Fruit fly (Drosophila melanogaster): ENCODE measurements around the gene Rbsn-5.

Gene Rbsn-5

dm6 chr2L:8156682-8157081 lies 3.0 kb upstream of the Rbsn-5 start (continued):
- TF ChIP-seq CG2875 (GFP tag; optimal IDR thresholded peaks at IDR 0.05), result peak; percentile 6
- TF ChIP-seq CG11560 (tag; IDR thresholded peaks at IDR 0.05), result 0 out of 3 replicates have a peak, but pooled peaks have one; percentile 14
- no peak for TF ChIP-seq CG2202 (tag; optimal IDR thresholded peaks at IDR 0.05)
- TF ChIP-seq kni (GFP tag; optimal IDR thresholded peaks at IDR 0.05), result peak; percentile 10
- no peak for TF ChIP-seq sc (optimal IDR thresholded peaks at IDR 0.05)
- peak; percentile 12 for TF ChIP-seq sc (GFP tag; optimal IDR thresholded peaks at IDR 0.05)
- TF ChIP-seq Xrp1 (GFP tag; IDR thresholded peaks at IDR 0.05), result peak; percentile 72
- peak; percentile 69; the same call in 2 of the 3 replicates for TF ChIP-seq CG34422 (GFP tag; IDR thresholded peaks at IDR 0.05)
- peak; percentile 69 for TF ChIP-seq grau (tag; optimal IDR thresholded peaks at IDR 0.05)
- TF ChIP-seq Nf-YB (GFP tag; optimal IDR thresholded peaks at IDR 0.05), result no peak
- no peak for TF ChIP-seq cato (GFP tag; optimal IDR thresholded peaks at IDR 0.05; ENCODE audit: borderline replicate concordance)
- TF ChIP-seq YL-1 (GFP tag; optimal IDR thresholded peaks at IDR 0.05), result peak; percentile 81
- peak; percentile 78 for TF ChIP-seq gro (GFP tag; optimal IDR thresholded peaks at IDR 0.05)
- peak; percentile 64 for TF ChIP-seq Ptx1 (GFP tag; IDR thresholded peaks at IDR 0.05)
- peak; percentile 37 for TF ChIP-seq CG16815 (GFP tag; optimal IDR thresholded peaks at IDR 0.05)
- TF ChIP-seq CG8944 (GFP tag; optimal IDR thresholded peaks at IDR 0.05), result peak; percentile 66
- TF ChIP-seq Dfd (GFP tag; optimal IDR thresholded peaks at IDR 0.05), result no peak
- TF ChIP-seq Deaf1 (tag; optimal IDR thresholded peaks at IDR 0.05), result peak; percentile 15
- TF ChIP-seq shn (GFP tag; optimal IDR thresholded peaks at IDR 0.05), result peak; percentile 62
- TF ChIP-seq Bteb2 (GFP tag; optimal IDR thresholded peaks at IDR 0.05), result peak; percentile 74
- peak; percentile 75 for TF ChIP-seq CG7928 (GFP tag; optimal IDR thresholded peaks at IDR 0.05)
- peak; percentile 3; the same call in 1 of the 2 replicates for TF ChIP-seq Ravus (GFP tag; IDR thresholded peaks at IDR 0.05)
- peak; percentile 61 for TF ChIP-seq CG9215 (GFP tag; IDR thresholded peaks at IDR 0.05)
- TF ChIP-seq CG13123 (GFP tag; optimal IDR thresholded peaks at IDR 0.05), result peak; percentile 24
- no peak for TF ChIP-seq jigr1 (GFP tag; IDR thresholded peaks at IDR 0.05)
- peak; percentile 61 for TF ChIP-seq CG18262 (tag; optimal IDR thresholded peaks at IDR 0.05)
- TF ChIP-seq gfzf (GFP tag; optimal IDR thresholded peaks at IDR 0.05), result peak; percentile 23
- TF ChIP-seq CG14860 (GFP tag; IDR thresholded peaks at IDR 0.05; ENCODE audit: partially characterized antibody), result peak; percentile 13; the same call in 1 of the 3 replicates
- no peak for TF ChIP-seq CkIIα-i1 (GFP tag; IDR thresholded peaks at IDR 0.05)
- peak; percentile 79 for TF ChIP-seq ind (GFP tag; optimal IDR thresholded peaks at IDR 0.05)
- peak; percentile 60; the same call in 1 of the 3 replicates for TF ChIP-seq B-H1 (GFP tag; IDR thresholded peaks at IDR 0.05)
- TF ChIP-seq pan (optimal IDR thresholded peaks at IDR 0.05), result no peak
- peak in 1 of 2 experiments; percentile 64 for TF ChIP-seq pan (GFP tag; optimal IDR thresholded peaks at IDR 0.05 in 1 of 2, IDR thresholded peaks at IDR 0.05 in 1 of 2)
- TF ChIP-seq Atf6 (GFP tag; IDR thresholded peaks at IDR 0.05), result 0 out of 2 replicates have a peak, but pooled peaks have one; percentile 39
- TF ChIP-seq fd64A (GFP tag; optimal IDR thresholded peaks at IDR 0.05), result no peak
- peak; percentile 67 for TF ChIP-seq HHEX (GFP tag; optimal IDR thresholded peaks at IDR 0.05)
- no peak for TF ChIP-seq Hand (GFP tag; optimal IDR thresholded peaks at IDR 0.05)
- TF ChIP-seq CTCF (GFP tag; optimal IDR thresholded peaks at IDR 0.05), result peak; percentile 0
- peak; percentile 37 for TF ChIP-seq pb (GFP tag; optimal IDR thresholded peaks at IDR 0.05)
- TF ChIP-seq CG12391 (tag; optimal IDR thresholded peaks at IDR 0.05), result peak; percentile 75
- peak; percentile 75 for TF ChIP-seq CG1647 (GFP tag; optimal IDR thresholded peaks at IDR 0.05)
- TF ChIP-seq tgo (GFP tag; IDR thresholded peaks at IDR 0.05), result peak; percentile 18; the same call in 1 of the 3 replicates
- no peak for TF ChIP-seq CG6791 (GFP tag; IDR thresholded peaks at IDR 0.05; ENCODE audit: partially characterized antibody)
- peak; percentile 59 for TF ChIP-seq CG4328 (GFP tag; optimal IDR thresholded peaks at IDR 0.05)
- TF ChIP-seq Asciz (GFP tag; optimal IDR thresholded peaks at IDR 0.05), result peak; percentile 40
- TF ChIP-seq dmrt11E (tag; optimal IDR thresholded peaks at IDR 0.05), result peak; percentile 38
- peak; percentile 79 for TF ChIP-seq Xbp1 (GFP tag; optimal IDR thresholded peaks at IDR 0.05)
- TF ChIP-seq ato (GFP tag; IDR thresholded peaks at IDR 0.05; ENCODE audit: partially characterized antibody), result no peak
- TF ChIP-seq CHES-1-like (GFP tag; optimal IDR thresholded peaks at IDR 0.05), result peak; percentile 71
- 0 out of 2 replicates have a peak, but pooled peaks have one; percentile 9 for TF ChIP-seq HLH3B (GFP tag; IDR thresholded peaks at IDR 0.05)
- TF ChIP-seq Scr (GFP tag; IDR thresholded peaks at IDR 0.05; ENCODE audit: partially characterized antibody), result no peak

All from whole organism, embryonic.